Fruit fly (Drosophila melanogaster): ENCODE results near the gene SP1029.

The SP1029 gene

dm6 chr3R:29290588-29291530 is 40.6 kb upstream of the SP1029 start:
- TF ChIP-seq CG8159 (tag; optimal IDR thresholded peaks at IDR 0.05), result peak; percentile 75
- TF ChIP-seq gl (tag; optimal IDR thresholded peaks at IDR 0.05), result peak; percentile 19
- TF ChIP-seq CG13204 (GFP tag; optimal IDR thresholded peaks at IDR 0.05), result no peak
- TF ChIP-seq CG12605 (GFP tag; IDR thresholded peaks at IDR 0.05), result no peak
- peak; percentile 72 for TF ChIP-seq CG14655 (GFP tag; optimal IDR thresholded peaks at IDR 0.05)
- peak; percentile 80 for TF ChIP-seq CG4496 (GFP tag; IDR thresholded peaks at IDR 0.05)
- TF ChIP-seq CG8301 (tag; optimal IDR thresholded peaks at IDR 0.05), result peak; percentile 56
- TF ChIP-seq Pif1A (GFP tag; optimal IDR thresholded peaks at IDR 0.05), result peak; percentile 2
- TF ChIP-seq CG17806 (tag; optimal IDR thresholded peaks at IDR 0.05), result peak; percentile 71
- peak; percentile 62 for TF ChIP-seq CG9948 (tag; optimal IDR thresholded peaks at IDR 0.05)
- no peak for TF ChIP-seq CG32121 (GFP tag; IDR thresholded peaks at IDR 0.05)
- no peak for TF ChIP-seq CG10348 (GFP tag; IDR thresholded peaks at IDR 0.05)
- no peak for TF ChIP-seq CG34367 (tag; optimal IDR thresholded peaks at IDR 0.05)
- no peak for TF ChIP-seq Snoo (tag; optimal IDR thresholded peaks at IDR 0.05)
- peak; percentile 66 for TF ChIP-seq Ets98B (GFP tag; IDR thresholded peaks at IDR 0.05)
- peak; percentile 66; the same call in 2 of the 3 replicates for TF ChIP-seq fd96Ca (GFP tag; IDR thresholded peaks at IDR 0.05)
- peak; percentile 50 for TF ChIP-seq Pif1B (GFP tag; optimal IDR thresholded peaks at IDR 0.05)
- peak; percentile 56 for TF ChIP-seq CG15710 (tag; optimal IDR thresholded peaks at IDR 0.05)
- TF ChIP-seq rn (GFP tag; IDR thresholded peaks at IDR 0.05), result peak; percentile 37; the same call in 1 of the 2 replicates
- TF ChIP-seq EcR (GFP tag; optimal IDR thresholded peaks at IDR 0.05), result no peak
- TF ChIP-seq D1 (tag; optimal IDR thresholded peaks at IDR 0.05), result no peak

DNA sequence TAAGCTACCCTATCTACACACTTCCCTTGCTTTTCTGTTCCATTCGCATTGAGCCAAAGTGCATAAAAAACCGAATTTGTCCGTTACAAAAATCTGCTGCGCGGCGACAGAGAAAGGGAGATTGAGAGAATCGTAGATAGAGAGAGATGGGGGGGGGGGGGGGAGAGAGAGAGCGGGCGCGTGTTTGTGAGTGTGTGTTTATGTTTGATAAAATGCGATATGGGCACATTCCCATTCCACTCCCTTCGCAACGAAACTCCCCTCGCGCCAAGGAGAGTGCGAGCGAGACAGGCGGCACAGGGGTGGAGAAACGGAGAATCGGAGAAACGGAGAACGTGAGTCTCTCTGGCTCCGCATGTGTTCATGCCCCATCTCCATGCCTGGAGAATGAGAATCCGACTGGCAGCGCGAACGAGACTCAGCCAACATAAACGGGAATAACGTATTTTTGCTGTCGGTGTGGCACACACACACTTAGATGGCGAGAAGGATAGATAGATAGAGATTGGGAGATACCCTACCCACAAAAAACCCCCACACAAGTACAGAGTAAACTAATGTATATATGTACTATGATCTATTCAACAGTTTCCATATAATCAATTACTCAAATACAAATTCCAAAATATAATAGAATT is 37.2 kb upstream of the SP1029 start:
- peak; percentile 30 for TF ChIP-seq EcR (GFP tag; optimal IDR thresholded peaks at IDR 0.05)
- TF ChIP-seq Pif1B (GFP tag; optimal IDR thresholded peaks at IDR 0.05), result no peak
- TF ChIP-seq CG34367 (tag; optimal IDR thresholded peaks at IDR 0.05), result no peak
- TF ChIP-seq CG32121 (GFP tag; IDR thresholded peaks at IDR 0.05), result no peak
- TF ChIP-seq CG4496 (GFP tag; IDR thresholded peaks at IDR 0.05), result peak; percentile 57; the same call in 1 of the 3 replicates
- TF ChIP-seq Ets98B (GFP tag; IDR thresholded peaks at IDR 0.05), result no peak
- TF ChIP-seq CG14655 (GFP tag; optimal IDR thresholded peaks at IDR 0.05), result peak; percentile 28
- no peak for TF ChIP-seq Pif1A (GFP tag; optimal IDR thresholded peaks at IDR 0.05)
- no peak for TF ChIP-seq CG8159 (tag; optimal IDR thresholded peaks at IDR 0.05)
- TF ChIP-seq CG10348 (GFP tag; IDR thresholded peaks at IDR 0.05), result no peak
- TF ChIP-seq D1 (tag; optimal IDR thresholded peaks at IDR 0.05), result no peak
- no peak for TF ChIP-seq CG9948 (tag; optimal IDR thresholded peaks at IDR 0.05)
- TF ChIP-seq fd96Ca (GFP tag; IDR thresholded peaks at IDR 0.05), result 0 out of 3 replicates have a peak, but pooled peaks have one; percentile 31
- TF ChIP-seq CG17806 (tag; optimal IDR thresholded peaks at IDR 0.05), result no peak
- no peak for TF ChIP-seq rn (GFP tag; IDR thresholded peaks at IDR 0.05)
- no peak for TF ChIP-seq CG12605 (GFP tag; IDR thresholded peaks at IDR 0.05)
- TF ChIP-seq gl (tag; optimal IDR thresholded peaks at IDR 0.05), result no peak
- no peak for TF ChIP-seq CG8301 (tag; optimal IDR thresholded peaks at IDR 0.05)
- TF ChIP-seq Snoo (tag; optimal IDR thresholded peaks at IDR 0.05), result no peak
- TF ChIP-seq CG13204 (GFP tag; optimal IDR thresholded peaks at IDR 0.05), result peak; percentile 54
- no peak for TF ChIP-seq CG15710 (tag; optimal IDR thresholded peaks at IDR 0.05)

DNA sequence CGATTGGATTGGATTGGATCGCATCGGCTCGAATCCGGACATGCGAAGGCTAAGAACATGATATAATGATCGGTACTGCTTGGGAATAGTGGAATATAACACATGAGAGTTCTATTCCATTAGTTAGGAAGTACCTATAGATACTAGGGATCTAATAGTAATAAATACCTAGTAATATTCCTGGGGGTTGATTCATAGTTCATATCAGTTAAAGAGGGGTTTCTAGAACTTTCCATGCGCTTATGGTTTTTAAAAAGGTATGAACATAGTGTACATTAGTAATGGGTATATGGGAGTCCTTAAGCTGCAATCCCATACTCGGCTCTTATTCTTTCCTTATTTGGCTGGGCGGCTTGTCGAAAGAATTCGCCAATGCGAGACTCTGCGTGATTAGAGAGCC is 34.1 kb upstream of the SP1029 start:
- TF ChIP-seq Snoo (tag; optimal IDR thresholded peaks at IDR 0.05) (no peak), CG34367 (tag; optimal IDR thresholded peaks at IDR 0.05) (no peak), CG9948 (tag; optimal IDR thresholded peaks at IDR 0.05) (no peak), rn (GFP tag; IDR thresholded peaks at IDR 0.05) (no peak), CG8301 (tag; optimal IDR thresholded peaks at IDR 0.05) (no peak), CG4496 (GFP tag; IDR thresholded peaks at IDR 0.05) (no peak), CG10348 (GFP tag; IDR thresholded peaks at IDR 0.05) (no peak), Pif1A (GFP tag; optimal IDR thresholded peaks at IDR 0.05) (no peak), CG32121 (GFP tag; IDR thresholded peaks at IDR 0.05) (no peak), gl (tag; optimal IDR thresholded peaks at IDR 0.05) (no peak)

DNA sequence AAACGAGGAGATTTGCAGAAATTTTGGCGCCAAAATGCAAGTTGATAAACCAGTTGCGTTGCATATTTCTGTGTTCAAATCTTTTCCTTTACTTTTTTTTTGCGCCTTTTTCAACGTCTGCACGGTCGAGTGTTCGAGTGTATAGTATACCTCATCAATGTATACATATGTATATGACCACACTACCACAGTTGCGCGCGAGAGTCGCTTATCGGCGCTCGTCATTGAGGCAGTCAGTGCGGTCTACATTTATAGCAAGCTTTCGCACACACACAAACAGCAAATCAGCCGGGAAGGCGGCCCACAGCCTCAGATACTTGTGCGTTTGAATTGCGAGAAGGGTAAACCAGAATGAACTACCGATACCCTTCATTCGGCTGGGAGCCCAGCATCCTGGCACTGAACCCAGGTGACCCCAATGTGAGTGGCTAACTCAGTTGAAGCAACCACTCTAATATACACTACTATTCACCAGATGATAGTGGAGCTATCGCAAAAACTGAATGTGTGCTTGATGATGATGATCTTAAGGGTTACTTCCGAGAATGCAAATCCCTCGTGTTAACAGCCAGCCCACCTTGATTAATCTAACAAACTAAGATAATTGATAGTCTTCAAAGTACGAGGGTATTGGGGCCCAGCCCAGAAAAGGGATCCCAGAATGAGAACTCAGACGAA is 32.8 kb upstream of the SP1029 start:
- peak; percentile 62 for TF ChIP-seq CG14655 (GFP tag; optimal IDR thresholded peaks at IDR 0.05)
- TF ChIP-seq gl (tag; optimal IDR thresholded peaks at IDR 0.05), result peak; percentile 38
- TF ChIP-seq CG34367 (tag; optimal IDR thresholded peaks at IDR 0.05), result peak; percentile 25
- no peak for TF ChIP-seq Pif1B (GFP tag; optimal IDR thresholded peaks at IDR 0.05)
- peak; percentile 76; the same call in 2 of the 3 replicates for TF ChIP-seq CG4496 (GFP tag; IDR thresholded peaks at IDR 0.05)
- peak; percentile 32 for TF ChIP-seq CG8159 (tag; optimal IDR thresholded peaks at IDR 0.05)
- TF ChIP-seq CG13204 (GFP tag; optimal IDR thresholded peaks at IDR 0.05), result peak; percentile 0
- TF ChIP-seq CG32121 (GFP tag; IDR thresholded peaks at IDR 0.05), result no peak
- peak; percentile 73 for TF ChIP-seq EcR (GFP tag; optimal IDR thresholded peaks at IDR 0.05)
- peak; percentile 29 for TF ChIP-seq CG17806 (tag; optimal IDR thresholded peaks at IDR 0.05)
- no peak for TF ChIP-seq Snoo (tag; optimal IDR thresholded peaks at IDR 0.05)
- TF ChIP-seq CG9948 (tag; optimal IDR thresholded peaks at IDR 0.05), result peak; percentile 44
- TF ChIP-seq CG10348 (GFP tag; IDR thresholded peaks at IDR 0.05), result no peak
